Worm (Caenorhabditis elegans) whole organism, L4 larva: ENCODE data around the gene F25H9.2.

Experiments
- T20F7.1 ChIP-seq: fragments of 200-800 bp; sonication (Bioruptor generic); optimal IDR thresholded peaks from 2 replicates; lab custom pipeline; 2018; ENCODE audit warnings: mild to moderate bottlenecking, missing genetic modification characterization, missing compliant biosample characterization
- ZK337.2 ChIP-seq: fragments of 200-800 bp; sonication (Bioruptor generic); IDR thresholded peaks from 2 replicates; pipeline ENCODE4 v1.3.6; 2022; ENCODE audit warnings: missing genetic modification reagents, missing genetic modification characterization, missing compliant biosample characterization
- ama-1 ChIP-seq: fragments of 150-350 bp; optimal IDR thresholded peaks from 2 replicates; lab custom pipeline; 2014; ENCODE audit warnings: inconsistent platforms, mixed read lengths
- dmd-9 ChIP-seq: fragments of 200-800 bp; sonication (Bioruptor generic); IDR thresholded peaks from 2 replicates; pipeline ENCODE4 v1.3.6; 2022; ENCODE audit warnings: missing genetic modification reagents, missing genetic modification characterization, missing compliant biosample characterization
- lin-13 ChIP-seq: fragments of 150-350 bp; optimal IDR thresholded peaks from 2 replicates; lab custom pipeline; 2014; ENCODE audit warnings: missing biosample characterization, missing genetic modification reagents, missing genetic modification characterization
- nhr-11 ChIP-seq: fragments of 150-350 bp; optimal IDR thresholded peaks from 2 replicates; lab custom pipeline; 2014; ENCODE audit warnings: missing biosample characterization, missing genetic modification characterization
- nhr-77 ChIP-seq: fragments of 150-350 bp; optimal IDR thresholded peaks from 2 replicates; lab custom pipeline; 2014; ENCODE audit warnings: missing biosample characterization, missing genetic modification characterization
- pha-4 ChIP-seq, 2 experiments: fragments of 150-350 bp in 1 of 2; fragments of 200-800 bp in 1 of 2; sonication (Bioruptor generic) in 1 of 2; IDR thresholded peaks in 1 of 2; optimal IDR thresholded peaks in 1 of 2; 2 replicates each; pipeline versions ENCODE4 v1.3.6 to Lab custom; 2014 to 2022; ENCODE audit warnings: missing genetic modification characterization in 2 of 2, missing genetic modification reagents in 2 of 2, missing biosample characterization in 1 of 2, missing compliant biosample characterization in 1 of 2
- snpc-4 ChIP-seq: fragments of 150-350 bp; optimal IDR thresholded peaks from 2 replicates; lab custom pipeline; 2014; ENCODE audit warnings: missing biosample characterization, missing genetic modification characterization
- zag-1 ChIP-seq: fragments of 150-350 bp; optimal IDR thresholded peaks from 2 replicates; lab custom pipeline; 2014; ENCODE audit warnings: missing biosample characterization, missing genetic modification characterization

DNA sequence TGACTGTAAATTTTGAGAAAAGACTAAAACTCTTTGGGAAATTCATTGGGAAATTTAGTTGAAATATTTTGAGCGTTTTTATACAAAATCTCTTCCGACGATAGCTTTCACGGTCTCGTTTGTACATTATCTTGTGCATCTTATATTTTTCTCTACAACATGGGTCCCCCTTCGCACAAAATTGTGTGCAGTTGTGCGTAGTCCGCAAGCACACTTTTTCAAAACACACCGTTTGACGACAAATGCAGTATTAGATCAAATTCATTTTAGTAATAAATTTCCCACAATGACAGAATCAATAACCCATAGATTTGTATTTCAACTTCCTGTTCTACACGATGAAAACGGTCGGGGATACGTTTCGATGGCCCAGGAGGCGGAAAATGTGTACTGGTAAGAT is at the start of gene F25H9.2:
- no peak for TF ChIP-seq nhr-77 (tag; lab: Kevin White, UChicago)
- TF ChIP-seq dmd-9 (GFP tag; lab: Robert Waterston, UW): no peak
- no peak for TF ChIP-seq ama-1 (lab: Kevin White, UChicago)
- no peak for TF ChIP-seq lin-13
- no peak for TF ChIP-seq ZK337.2
- no peak for TF ChIP-seq pha-4 (GFP tag; IDR thresholded peaks at IDR 0.05; lab: Robert Waterston, UW)
- no peak for TF ChIP-seq pha-4 (tag; optimal IDR thresholded peaks at IDR 0.05; lab: Kevin White, UChicago)
- no peak for TF ChIP-seq nhr-11 (tag; lab: Kevin White, UChicago)
- TF ChIP-seq zag-1 (tag; lab: Kevin White, UChicago): no peak
- TF ChIP-seq snpc-4 (tag; lab: Kevin White, UChicago): no peak
- TF ChIP-seq T20F7.1 (GFP tag; lab: Kevin White, UChicago): no peak
